Worm (Caenorhabditis elegans): Measurements from ENCODE around the gene C17B7.4.

Gene C17B7.4

DNA sequence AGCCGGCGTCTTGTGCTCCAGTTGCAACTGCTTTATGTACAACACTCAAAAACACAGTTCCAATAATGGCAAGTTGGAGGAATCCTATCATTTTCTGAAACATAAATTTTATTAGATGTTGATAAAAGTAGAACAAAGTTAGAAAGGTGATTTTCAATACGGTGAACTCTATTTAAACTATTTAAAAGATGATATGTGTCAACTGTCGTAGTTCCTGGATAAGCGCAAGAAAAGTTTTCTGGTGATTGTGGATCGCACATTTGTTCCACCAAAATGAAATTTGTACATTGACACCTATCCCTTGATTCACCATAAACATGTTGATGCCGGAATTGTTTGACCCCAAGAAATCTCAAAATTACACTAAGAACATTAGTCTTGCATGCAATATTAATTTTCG lies 7.1 kb upstream of the C17B7.4 start, which contains the start of gene C17B7.9:
TSS of gene C17B7.9 (minus strand) at position 101 of the 400 bp plus-strand sequence.
- TF ChIP-seq dmd-4 (tag; optimal IDR thresholded peaks at IDR 0.05) (no peak), elt-3 (tag; optimal IDR thresholded peaks at IDR 0.05) (no peak), nhr-77 (tag; optimal IDR thresholded peaks at IDR 0.05) (no peak), lin-11 (tag; optimal IDR thresholded peaks at IDR 0.05) (no peak), lsy-2 (tag; optimal IDR thresholded peaks at IDR 0.05) (no peak), R02D3.7 (tag; optimal IDR thresholded peaks at IDR 0.05) (no peak), ztf-1 (GFP tag; conservative IDR thresholded peaks at IDR 0.05) (no peak), nhr-11 (tag; optimal IDR thresholded peaks at IDR 0.05) (no peak), ztf-11 (tag; optimal IDR thresholded peaks at IDR 0.05) (no peak)

DNA sequence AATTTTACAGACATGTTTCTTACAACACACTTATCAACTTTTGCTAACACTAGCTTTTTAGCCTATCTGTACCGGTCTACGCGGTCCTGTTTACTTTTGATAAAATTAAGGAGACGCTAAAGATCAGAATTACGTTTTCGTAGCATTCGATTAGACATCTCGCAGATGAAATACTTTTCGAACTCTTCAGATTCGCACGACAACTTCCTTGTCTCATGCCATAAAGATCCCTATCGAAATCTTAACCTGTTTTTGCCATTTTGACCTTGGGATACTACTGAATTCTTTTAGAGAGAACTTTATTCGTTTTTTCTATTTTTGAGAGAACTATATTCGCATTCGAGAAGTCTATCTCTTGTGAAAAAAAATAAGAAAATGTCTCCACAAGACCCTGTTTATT lies 5.8 kb upstream of the C17B7.4 start, which contains the start of gene C17B7.5:
TSS of gene C17B7.5 (plus strand) at position 301 of the 400 bp plus-strand sequence.
- TF ChIP-seq ztf-1 (GFP tag; conservative IDR thresholded peaks at IDR 0.05) (no peak), ZK546.5 (tag; optimal IDR thresholded peaks at IDR 0.05) (no peak), nhr-129 (tag; optimal IDR thresholded peaks at IDR 0.05) (no peak), egl-27 (tag; optimal IDR thresholded peaks at IDR 0.05) (no peak), nhr-12 (tag; optimal IDR thresholded peaks at IDR 0.05) (no peak), R02D3.7 (tag; optimal IDR thresholded peaks at IDR 0.05) (no peak), skn-1 (tag; optimal IDR thresholded peaks at IDR 0.05) (no peak), sma-3 (GFP tag; optimal IDR thresholded peaks at IDR 0.05) (no peak), ztf-11 (tag; optimal IDR thresholded peaks at IDR 0.05) (no peak), mab-5 (tag; optimal IDR thresholded peaks at IDR 0.05) (no peak), nhr-11 (tag; optimal IDR thresholded peaks at IDR 0.05) (no peak), blmp-1 (tag; optimal IDR thresholded peaks at IDR 0.05; ENCODE audit: insufficient read depth) (no peak), ama-1 (optimal IDR thresholded peaks at IDR 0.05) (no peak), dmd-4 (tag; optimal IDR thresholded peaks at IDR 0.05) (no peak)

DNA sequence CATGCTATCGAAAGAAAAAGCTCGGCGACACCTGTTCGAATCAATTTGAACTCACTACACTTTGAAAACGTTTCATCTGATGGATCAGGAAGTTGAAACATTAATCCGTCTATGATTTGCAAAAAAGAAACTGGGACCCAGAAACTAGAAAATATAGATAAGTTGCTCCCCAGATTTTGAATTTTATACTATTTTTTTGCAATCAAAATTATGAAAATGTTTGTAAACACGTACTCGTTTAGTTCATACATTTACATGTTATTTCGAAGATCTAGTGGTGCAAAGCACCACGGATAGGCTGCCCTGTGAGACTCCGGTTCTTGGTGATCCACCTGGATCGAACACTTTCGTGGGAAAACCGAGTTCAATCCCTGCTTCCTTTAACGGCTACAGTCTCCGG lies 2.8 kb downstream of the C17B7.4 start, which contains the start of gene C17B7.10:
TSS of gene C17B7.10 (minus strand) at position 101 of the 400 bp plus-strand sequence.
- TF ChIP-seq nhr-77 (tag; optimal IDR thresholded peaks at IDR 0.05) (no peak), sma-9 (GFP tag; optimal IDR thresholded peaks at IDR 0.05) (peak; percentile 40), sma-9 (tag; optimal IDR thresholded peaks at IDR 0.05) (no peak)

ce11 chrV:3342504-3342903 lies 3.4 kb downstream of the C17B7.4 start, which contains the start of gene C17B7.3:
Gene C17B7.3 (plus strand): TSS chrV:3342804.
- TF ChIP-seq blmp-1 (tag; optimal IDR thresholded peaks at IDR 0.05; ENCODE audit: insufficient read depth): no peak
- TF ChIP-seq lin-39 (tag; optimal IDR thresholded peaks at IDR 0.05): no peak
- TF ChIP-seq nhr-12 (tag; optimal IDR thresholded peaks at IDR 0.05): no peak
- no peak for TF ChIP-seq sma-3 (GFP tag; optimal IDR thresholded peaks at IDR 0.05)
- TF ChIP-seq C34F6.9 (tag; optimal IDR thresholded peaks at IDR 0.05): no peak

DNA sequence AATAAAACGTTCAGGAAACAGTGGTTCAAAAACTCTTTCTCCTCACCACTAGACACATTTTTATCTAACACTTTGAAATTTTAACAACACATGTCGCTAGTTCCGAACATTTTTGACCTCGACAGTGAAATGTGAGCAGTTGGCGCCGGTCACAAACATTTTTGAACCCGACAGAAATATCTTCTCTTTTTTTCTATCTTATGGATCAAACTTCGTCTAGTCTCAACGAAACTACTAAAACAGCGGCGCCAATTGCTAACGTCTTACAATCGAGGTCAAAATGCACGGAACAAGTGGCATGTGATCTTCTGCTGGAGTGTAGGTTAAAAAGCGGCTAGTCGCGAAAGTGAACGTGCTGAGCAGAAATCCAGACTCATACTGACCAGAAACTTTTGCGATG lies 4.9 kb downstream of the C17B7.4 start:
- no peak for TF ChIP-seq nhr-11 (tag; optimal IDR thresholded peaks at IDR 0.05)
- TF ChIP-seq ama-1 (optimal IDR thresholded peaks at IDR 0.05): no peak
- TF ChIP-seq unc-62 (GFP tag; optimal IDR thresholded peaks at IDR 0.05): no peak
- TF ChIP-seq elt-1 (tag; optimal IDR thresholded peaks at IDR 0.05): no peak
- TF ChIP-seq sma-9 (GFP tag; optimal IDR thresholded peaks at IDR 0.05): peak; percentile 91
- TF ChIP-seq sma-9 (tag; optimal IDR thresholded peaks at IDR 0.05): no peak
- TF ChIP-seq F13H6.1 (tag; optimal IDR thresholded peaks at IDR 0.05): peak; percentile 80
- no peak for TF ChIP-seq ztf-1 (GFP tag; conservative IDR thresholded peaks at IDR 0.05)

DNA sequence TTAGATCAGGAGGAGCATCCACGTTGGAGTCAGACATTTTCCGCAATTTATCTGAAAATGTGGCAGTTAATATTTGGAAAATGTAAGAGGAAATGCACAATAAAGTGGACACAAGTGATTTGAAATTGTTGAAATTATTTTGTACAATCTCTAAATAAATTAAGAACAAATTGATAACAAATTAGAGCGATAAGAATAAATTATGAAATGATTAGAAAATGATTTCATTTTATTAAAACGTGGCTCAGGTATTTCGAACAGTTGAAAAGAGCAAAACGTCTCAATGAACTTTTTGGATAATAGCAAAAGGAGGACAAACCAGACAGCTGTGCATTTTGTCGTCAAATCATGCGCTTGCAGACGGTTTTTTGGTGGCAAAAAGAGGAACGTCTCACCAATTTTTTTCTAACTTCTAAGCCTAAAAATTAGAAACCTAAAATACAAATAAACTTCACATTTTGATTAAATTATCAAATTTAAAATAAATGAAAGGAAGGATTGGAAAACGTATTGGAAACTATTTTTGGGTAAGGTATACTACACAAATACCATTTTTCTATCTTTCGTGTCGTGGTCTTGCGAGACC lies 7.4 kb downstream of the C17B7.4 start, which contains the start of gene fbxa-65:
TSS of gene fbxa-65 (minus strand) at position 51 of the 586 bp plus-strand sequence.
- TF ChIP-seq elt-1 (tag; optimal IDR thresholded peaks at IDR 0.05) (no peak), blmp-1 (tag; optimal IDR thresholded peaks at IDR 0.05; ENCODE audit: insufficient read depth) (no peak), gmeb-1 (tag; optimal IDR thresholded peaks at IDR 0.05) (no peak), C34F6.9 (tag; optimal IDR thresholded peaks at IDR 0.05) (peak; percentile 22), nhr-6 (tag; optimal IDR thresholded peaks at IDR 0.05) (no peak), dmd-4 (tag; optimal IDR thresholded peaks at IDR 0.05) (no peak), lsy-2 (tag; optimal IDR thresholded peaks at IDR 0.05) (peak in 1 of 2 experiments; percentile 19), ztf-1 (GFP tag; conservative IDR thresholded peaks at IDR 0.05) (no peak), sma-9 (GFP tag; optimal IDR thresholded peaks at IDR 0.05) (peak; percentile 7), sma-9 (tag; optimal IDR thresholded peaks at IDR 0.05) (no peak)

DNA sequence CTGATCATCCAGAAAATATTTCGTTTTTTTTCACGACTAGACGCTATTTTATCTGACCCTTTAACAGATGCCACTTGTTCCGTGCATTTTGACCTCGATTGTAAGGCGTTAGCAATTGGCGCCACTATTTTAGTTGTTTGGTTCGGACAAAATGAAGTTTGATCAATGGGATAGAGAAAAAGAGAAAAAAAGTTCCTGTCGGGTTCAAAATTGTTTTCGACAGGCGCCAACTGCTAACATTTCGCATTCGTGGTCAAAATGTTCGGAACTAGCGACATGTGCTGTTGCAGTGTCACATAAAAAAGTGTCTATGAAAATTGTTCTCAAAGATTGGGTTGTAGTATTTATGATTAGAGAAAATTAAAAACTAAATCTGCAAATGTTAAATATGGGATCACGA lies 8.4 kb downstream of the C17B7.4 start:
- peak; percentile 57 for TF ChIP-seq F13H6.1 (tag; optimal IDR thresholded peaks at IDR 0.05)
- TF ChIP-seq alr-1 (tag; optimal IDR thresholded peaks at IDR 0.05): no peak
- no peak for TF ChIP-seq nhr-10 (tag; optimal IDR thresholded peaks at IDR 0.05)
- peak in 1 of 2 experiments; percentile 36 for TF ChIP-seq lsy-2 (tag; optimal IDR thresholded peaks at IDR 0.05)
- peak; percentile 88 for TF ChIP-seq sma-9 (GFP tag; optimal IDR thresholded peaks at IDR 0.05)
- no peak for TF ChIP-seq sma-9 (tag; optimal IDR thresholded peaks at IDR 0.05)

Data from whole organism, L2 larva.